Worm (Caenorhabditis elegans): ENCODE data around the gene F18C5.5.
A peak's percentile ranks its signal among the peaks of the same experiment; 100 is the strongest.

Gene F18C5.5

DNA sequence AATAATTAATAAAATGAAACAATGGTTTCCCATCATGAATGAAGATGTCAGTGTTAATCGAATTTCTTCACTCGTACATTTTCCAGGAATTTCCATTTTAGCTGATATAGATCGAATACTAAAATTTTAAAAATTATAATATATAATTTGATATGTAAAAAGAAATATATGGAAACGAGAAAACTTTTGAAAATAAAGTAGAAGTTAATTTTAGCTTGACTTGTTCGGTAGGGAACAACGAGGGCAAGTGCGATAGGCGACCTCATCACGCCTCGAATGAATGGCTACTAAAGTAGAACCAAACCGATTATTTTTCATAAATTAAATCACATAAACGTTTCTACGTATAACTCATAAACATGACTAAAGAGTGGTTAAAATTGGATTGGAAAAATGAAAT lies 11.8 kb upstream of the F18C5.5 start, which contains the start of gene sra-31:
sra-31 (minus strand) TSS at position 101 of the 400 bp plus-strand sequence.
- TF ChIP-seq tab-1 (GFP tag; IDR thresholded peaks at IDR 0.05) (no peak), med-1 (GFP tag; optimal IDR thresholded peaks at IDR 0.05; ENCODE audit: insufficient read depth) (no peak), ztf-23 (GFP tag; IDR thresholded peaks at IDR 0.05) (no peak), klf-2 (GFP tag; conservative IDR thresholded peaks at IDR 0.05) (no peak), ztf-29 (GFP tag; IDR thresholded peaks at IDR 0.05) (no peak), cog-1 (tag; optimal IDR thresholded peaks at IDR 0.05) (no peak), flt-1 (GFP tag; IDR thresholded peaks at IDR 0.05) (no peak), T22C8.4 (GFP tag; IDR thresholded peaks at IDR 0.05) (no peak), ref-1 (GFP tag; conservative IDR thresholded peaks at IDR 0.05) (no peak)

- no peak for TF ChIP-seq klf-2 (GFP tag; conservative IDR thresholded peaks at IDR 0.05)
- no peak for TF ChIP-seq ref-1 (GFP tag; conservative IDR thresholded peaks at IDR 0.05)
- no peak for TF ChIP-seq cog-1 (tag; optimal IDR thresholded peaks at IDR 0.05)
- TF ChIP-seq T22C8.4 (GFP tag; IDR thresholded peaks at IDR 0.05), result no peak
- no peak for TF ChIP-seq flt-1 (GFP tag; IDR thresholded peaks at IDR 0.05)
- no peak for TF ChIP-seq tab-1 (GFP tag; IDR thresholded peaks at IDR 0.05)
- TF ChIP-seq med-1 (GFP tag; optimal IDR thresholded peaks at IDR 0.05; ENCODE audit: insufficient read depth), result no peak
- TF ChIP-seq ztf-29 (GFP tag; IDR thresholded peaks at IDR 0.05), result no peak
- no peak for TF ChIP-seq ztf-23 (GFP tag; IDR thresholded peaks at IDR 0.05)
Observed at ce11 chrII:6575647-6576046, 9.1 kb upstream of the F18C5.5 start, which contains the start of gene sra-29. sra-29 (minus strand) TSS chrII:6575747.

- TF ChIP-seq ref-1 (GFP tag; conservative IDR thresholded peaks at IDR 0.05) (no peak), tab-1 (GFP tag; IDR thresholded peaks at IDR 0.05) (no peak)
Observed at ce11 chrII:6573677-6574076, 7.1 kb upstream of the F18C5.5 start, which contains the start of gene sra-28. sra-28 (minus strand) TSS chrII:6573777.

DNA sequence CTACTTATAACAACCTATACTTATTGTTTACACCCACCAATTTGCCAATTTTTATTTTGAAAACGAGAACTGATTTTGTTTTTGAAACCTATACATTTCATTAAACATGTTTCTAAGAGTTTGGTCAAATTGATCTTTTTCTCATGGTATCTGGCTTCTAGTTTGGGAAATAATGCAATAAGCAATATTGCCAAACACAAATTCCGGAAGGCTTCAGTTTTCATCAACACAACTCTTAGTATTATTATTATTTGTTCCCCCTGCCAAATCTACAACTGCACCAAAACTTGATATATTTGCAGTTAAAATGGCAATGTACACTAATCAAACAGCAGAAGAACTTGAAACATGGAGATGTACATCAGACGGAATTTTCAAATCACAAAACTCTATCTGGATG lies 2.2 kb upstream of the F18C5.5 start, which contains the start of gene sra-27:
sra-27 (plus strand) TSS at position 301 of the 400 bp plus-strand sequence.
- TF ChIP-seq tab-1 (GFP tag; IDR thresholded peaks at IDR 0.05) (no peak), ztf-29 (GFP tag; IDR thresholded peaks at IDR 0.05) (no peak), ref-1 (GFP tag; conservative IDR thresholded peaks at IDR 0.05) (no peak), T22C8.4 (GFP tag; IDR thresholded peaks at IDR 0.05) (no peak), ztf-23 (GFP tag; IDR thresholded peaks at IDR 0.05) (no peak), cog-1 (tag; optimal IDR thresholded peaks at IDR 0.05) (no peak), med-1 (GFP tag; optimal IDR thresholded peaks at IDR 0.05; ENCODE audit: insufficient read depth) (no peak), klf-2 (GFP tag; conservative IDR thresholded peaks at IDR 0.05) (no peak), flt-1 (GFP tag; IDR thresholded peaks at IDR 0.05) (no peak)

ce11 chrII:6565077-6565476 lies 1.5 kb downstream of the F18C5.5 start, which contains the start of gene mpz-3:
mpz-3 (minus strand) TSS chrII:6565396.
- TF ChIP-seq med-1 (GFP tag; optimal IDR thresholded peaks at IDR 0.05; ENCODE audit: insufficient read depth), result peak; percentile 66
- peak; percentile 82; the same call in 1 of the 2 replicates for TF ChIP-seq tab-1 (GFP tag; IDR thresholded peaks at IDR 0.05)
- TF ChIP-seq ref-1 (GFP tag; conservative IDR thresholded peaks at IDR 0.05), result peak; percentile 61
- TF ChIP-seq cog-1 (tag; optimal IDR thresholded peaks at IDR 0.05), result no peak
- peak; percentile 86 for TF ChIP-seq flt-1 (GFP tag; IDR thresholded peaks at IDR 0.05)
- peak; percentile 56; the same call in 1 of the 2 replicates for TF ChIP-seq ztf-29 (GFP tag; IDR thresholded peaks at IDR 0.05)
- peak; percentile 67; the same call in 1 of the 2 replicates for TF ChIP-seq T22C8.4 (GFP tag; IDR thresholded peaks at IDR 0.05)
- TF ChIP-seq ztf-23 (GFP tag; IDR thresholded peaks at IDR 0.05), result peak; percentile 80; the same call in 1 of the 2 replicates
- no peak; the same call in none of the 2 replicates for TF ChIP-seq klf-2 (GFP tag; conservative IDR thresholded peaks at IDR 0.05)

DNA sequence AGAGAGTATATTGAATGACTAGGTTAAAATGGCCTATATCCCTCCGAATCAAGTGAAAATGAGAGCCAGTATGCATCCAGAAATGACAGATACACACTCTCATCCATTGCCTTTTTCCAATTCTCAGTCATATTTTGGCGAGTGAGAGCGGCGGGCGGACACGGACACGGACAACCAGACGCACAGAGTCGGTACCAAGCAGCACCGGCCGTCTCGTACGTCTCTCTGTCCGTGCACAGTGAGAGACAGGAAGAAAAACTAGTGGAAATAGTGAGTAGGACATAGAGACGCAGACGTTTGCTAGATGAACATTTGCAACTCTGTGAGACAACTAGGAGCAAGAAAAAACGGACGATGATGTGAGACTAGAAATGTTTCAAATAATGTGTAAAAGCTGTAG lies 3.3 kb downstream of the F18C5.5 start:
- TF ChIP-seq ztf-23 (GFP tag; IDR thresholded peaks at IDR 0.05) (no peak), cog-1 (tag; optimal IDR thresholded peaks at IDR 0.05) (peak; percentile 13)

DNA sequence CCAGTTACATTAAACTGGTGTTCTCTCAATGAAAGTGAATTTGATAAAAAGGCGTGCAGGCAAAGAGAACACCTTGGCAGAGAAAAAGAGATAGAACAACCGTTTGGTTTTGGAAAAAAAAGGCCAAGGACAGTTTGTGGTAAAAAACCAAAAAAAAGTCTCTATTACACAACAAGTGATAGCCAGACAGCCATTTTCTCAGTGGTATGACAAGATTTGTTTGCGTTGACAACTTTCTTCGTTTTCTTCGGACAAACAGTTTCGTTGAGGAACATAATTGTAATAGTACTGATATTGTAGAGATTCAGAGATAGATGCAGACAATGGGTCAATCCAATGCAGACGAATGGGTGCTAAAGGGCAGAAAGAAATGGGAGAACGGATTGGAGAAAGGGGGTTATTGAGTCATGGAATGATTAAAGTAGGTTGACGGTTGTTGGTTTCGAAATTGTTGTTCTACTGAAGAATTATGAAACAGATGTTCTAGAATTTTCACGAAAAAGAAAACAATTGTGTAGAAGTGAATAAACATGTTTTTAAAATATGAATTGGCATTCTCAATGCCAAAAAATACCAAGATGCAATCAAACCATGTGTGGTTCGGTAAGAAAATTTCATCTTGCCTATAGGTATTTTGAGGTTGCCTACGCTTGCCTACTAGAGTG lies 4.2 kb downstream of the F18C5.5 start:
- TF ChIP-seq T22C8.4 (GFP tag; IDR thresholded peaks at IDR 0.05), result no peak
- TF ChIP-seq ztf-23 (GFP tag; IDR thresholded peaks at IDR 0.05), result 0 out of 2 replicates have a peak, but pooled peaks have one; percentile 50

DNA sequence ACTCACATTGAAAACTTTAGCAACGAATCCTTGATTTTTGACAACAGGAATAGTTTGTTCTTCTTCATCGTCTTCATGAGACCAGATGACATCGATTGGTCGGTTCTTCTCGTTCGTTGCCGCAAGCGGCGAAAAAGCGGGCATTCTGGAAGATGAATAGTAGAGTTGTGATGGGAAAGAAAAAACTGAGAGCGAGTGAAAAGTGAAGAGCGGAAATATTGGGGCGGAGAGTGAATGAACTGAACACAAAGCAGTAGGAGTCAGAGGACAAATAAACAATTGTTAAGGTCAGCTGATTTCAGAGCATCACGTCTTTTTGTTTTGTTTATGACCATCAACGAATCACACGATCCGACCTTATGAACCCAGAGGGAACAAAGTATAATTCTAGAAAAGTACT lies 5.2 kb downstream of the F18C5.5 start, which contains the start of gene F18C5.10:
F18C5.10 (minus strand) TSS at position 145 of the 400 bp plus-strand sequence.
- TF ChIP-seq tab-1 (GFP tag; IDR thresholded peaks at IDR 0.05) (no peak), T22C8.4 (GFP tag; IDR thresholded peaks at IDR 0.05) (no peak)

DNA sequence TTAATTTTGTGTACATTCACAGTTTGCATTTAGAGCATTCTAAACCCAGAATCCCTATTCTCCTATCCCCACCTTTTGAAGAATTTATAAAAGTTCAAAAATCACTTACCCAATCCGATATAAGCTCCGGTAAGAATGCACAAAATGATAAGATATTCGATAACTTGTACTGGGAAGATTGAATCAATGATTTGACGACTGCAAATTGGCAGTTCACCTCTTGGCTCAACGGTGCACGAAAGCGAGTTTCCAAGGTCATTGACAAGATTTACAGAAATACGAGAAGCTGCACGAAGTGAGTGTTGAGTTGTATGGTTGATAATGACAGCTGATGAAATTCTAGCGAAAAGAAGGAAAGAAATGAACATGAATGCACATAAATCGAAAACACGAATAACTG lies 6.2 kb downstream of the F18C5.5 start:
- TF ChIP-seq ztf-23 (GFP tag; IDR thresholded peaks at IDR 0.05) (no peak), med-1 (GFP tag; optimal IDR thresholded peaks at IDR 0.05; ENCODE audit: insufficient read depth) (no peak), cog-1 (tag; optimal IDR thresholded peaks at IDR 0.05) (no peak), klf-2 (GFP tag; conservative IDR thresholded peaks at IDR 0.05) (no peak), tab-1 (GFP tag; IDR thresholded peaks at IDR 0.05) (no peak), T22C8.4 (GFP tag; IDR thresholded peaks at IDR 0.05) (no peak), ref-1 (GFP tag; conservative IDR thresholded peaks at IDR 0.05) (no peak), ztf-29 (GFP tag; IDR thresholded peaks at IDR 0.05) (no peak), flt-1 (GFP tag; IDR thresholded peaks at IDR 0.05) (no peak)

ce11 chrII:6558887-6559286 lies 7.6 kb downstream of the F18C5.5 start:
- TF ChIP-seq ztf-23 (GFP tag; IDR thresholded peaks at IDR 0.05), result no peak
- no peak for TF ChIP-seq tab-1 (GFP tag; IDR thresholded peaks at IDR 0.05)
- no peak for TF ChIP-seq flt-1 (GFP tag; IDR thresholded peaks at IDR 0.05)
- TF ChIP-seq ztf-29 (GFP tag; IDR thresholded peaks at IDR 0.05), result no peak

Data from whole organism, midembryonic.